Worm (Caenorhabditis elegans) whole organism, L4/young adult: ENCODE data around the gene F48G7.12.

Experiments
- W03F9.2 ChIP-seq: fragments of 150-350 bp; optimal IDR thresholded peaks from 2 replicates; lab custom pipeline; 2014; ENCODE audit warnings: missing biosample characterization, missing genetic modification characterization
- dao-5 ChIP-seq: sonication (generic microtip); optimal IDR thresholded peaks from 2 replicates; lab custom pipeline; 2016; ENCODE audit warnings: missing genotype, missing genetic modification characterization, moderate library complexity, missing compliant biosample characterization
- him-1 ChIP-seq: sonication (generic microtip); optimal IDR thresholded peaks from 2 replicates; lab custom pipeline; 2016; ENCODE audit warnings: missing genotype, missing genetic modification reagents, missing genetic modification characterization, missing compliant biosample characterization

Gene F48G7.12

DNA sequence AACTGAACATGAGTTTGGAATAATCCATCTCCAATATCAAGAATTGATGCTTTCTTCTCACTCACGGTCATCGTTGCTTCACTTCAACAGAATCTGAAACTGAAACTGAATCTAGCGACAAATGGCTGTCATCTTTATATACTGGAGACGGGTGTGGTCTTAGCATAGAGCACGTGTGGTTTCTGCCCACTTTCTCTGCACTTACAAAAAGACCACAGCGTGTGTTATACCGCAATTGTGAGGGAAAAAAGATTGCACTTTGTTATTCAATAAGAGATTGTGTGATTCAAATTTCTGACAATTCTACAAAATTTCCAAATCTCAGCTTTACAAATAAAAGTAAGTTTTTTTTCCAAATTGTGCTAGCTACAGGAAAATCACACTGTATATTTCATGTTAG, at the start of gene F48G7.12:
Gene F48G7.12 (minus strand): TSS at position 101 of the 400 bp plus-strand sequence.
- TF ChIP-seq W03F9.2 (no peak), him-1 (tag; lab: Kevin White, UChicago) (no peak), dao-5 (tag; lab: Kevin White, UChicago) (no peak)

DNA sequence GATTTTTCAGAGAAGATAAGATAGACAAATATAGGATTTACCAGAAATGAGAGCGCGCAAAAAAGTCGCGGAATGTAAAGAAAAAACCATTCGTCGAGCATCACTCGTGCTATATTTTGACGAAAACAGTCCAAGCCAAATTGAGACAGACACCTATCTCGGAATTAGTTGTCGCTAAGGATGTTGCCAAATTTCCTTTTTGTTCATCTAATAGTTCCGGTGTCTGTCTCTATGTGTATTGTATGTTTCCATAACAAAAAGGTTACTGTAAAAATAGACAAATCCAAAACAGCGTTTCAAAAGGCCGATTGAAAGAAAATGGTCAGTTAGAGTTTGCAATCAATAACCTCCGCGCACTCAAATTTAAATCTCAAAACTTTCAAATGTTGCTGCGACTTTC, 48.6 kb upstream of the F48G7.12 start, which contains the start of gene srj-53:
Gene srj-53 (minus strand): TSS at position 101 of the 400 bp plus-strand sequence.
- TF ChIP-seq him-1 (tag; lab: Kevin White, UChicago) (no peak), dao-5 (tag; lab: Kevin White, UChicago) (no peak), W03F9.2 (no peak)

- no peak for TF ChIP-seq him-1 (tag; lab: Kevin White, UChicago)
These were observed 46.8 kb upstream of the F48G7.12 start, which contains the start of gene srx-4 for ce11 chrV:692720-693422. srx-4 (minus strand) TSS chrV:692770.

- TF ChIP-seq him-1 (tag; lab: Kevin White, UChicago) (no peak), W03F9.2 (no peak), dao-5 (tag; lab: Kevin White, UChicago) (no peak)
These were observed 43.5 kb upstream of the F48G7.12 start for ce11 chrV:689538-689937.

DNA sequence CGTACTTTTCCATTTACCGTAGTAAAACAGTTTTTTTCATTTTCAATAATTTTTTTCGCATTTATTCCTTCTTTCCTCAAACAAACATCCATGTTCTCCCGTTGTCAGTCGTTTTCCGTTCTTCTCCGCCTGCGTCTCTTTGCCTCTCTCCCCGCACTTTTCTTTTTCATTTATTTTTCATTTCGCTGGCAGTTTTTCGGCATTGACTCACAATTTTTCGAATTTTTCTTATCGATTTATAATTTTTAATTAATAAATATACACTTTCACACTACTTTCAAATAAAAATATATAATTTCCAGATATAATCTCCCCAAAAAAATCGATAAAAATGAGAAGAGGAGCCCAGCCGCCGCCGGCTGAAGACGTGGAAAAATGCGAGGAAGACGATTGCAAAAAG, 41.4 kb upstream of the F48G7.12 start, which contains the start of gene H25P19.1:
Gene H25P19.1 (plus strand): TSS at position 301 of the 400 bp plus-strand sequence.
- TF ChIP-seq dao-5 (tag; lab: Kevin White, UChicago) (no peak), W03F9.2 (no peak), him-1 (tag; lab: Kevin White, UChicago) (no peak)

ce11 chrV:683858-684257, 37.8 kb upstream of the F48G7.12 start, which contains the start of gene F31F4.1:
F31F4.1 (plus strand) TSS chrV:684060.
- TF ChIP-seq him-1 (tag; lab: Kevin White, UChicago) (no peak), W03F9.2 (no peak), dao-5 (tag; lab: Kevin White, UChicago) (no peak)

- TF ChIP-seq dao-5 (tag; lab: Kevin White, UChicago) (no peak), W03F9.2 (no peak), him-1 (tag; lab: Kevin White, UChicago) (no peak)
These were observed 36.0 kb upstream of the F48G7.12 start, which contains the start of gene srx-23 for ce11 chrV:682031-682430. srx-23 (plus strand) TSS chrV:682331.

ce11 chrV:679663-680062, 33.6 kb upstream of the F48G7.12 start, which contains the start of gene srx-22:
srx-22 (plus strand) TSS chrV:679963.
- no peak for TF ChIP-seq dao-5 (tag; lab: Kevin White, UChicago)
- TF ChIP-seq W03F9.2: no peak
- no peak for TF ChIP-seq him-1 (tag; lab: Kevin White, UChicago)

- TF ChIP-seq W03F9.2 (peak; percentile 4), dao-5 (tag; lab: Kevin White, UChicago) (no peak), him-1 (tag; lab: Kevin White, UChicago) (no peak)
These were observed 30.6 kb upstream of the F48G7.12 start, which contains the start of the genes fbxa-72 and srx-21 for ce11 chrV:676550-677084. fbxa-72 (minus strand) TSS chrV:676753. srx-21 (plus strand) TSS chrV:677034.

ce11 chrV:676090-676489, 30.1 kb upstream of the F48G7.12 start:
- no peak for TF ChIP-seq W03F9.2
- TF ChIP-seq dao-5 (tag; lab: Kevin White, UChicago): no peak
- no peak for TF ChIP-seq him-1 (tag; lab: Kevin White, UChicago)

ce11 chrV:674213-674612, 28.2 kb upstream of the F48G7.12 start, which contains the start of gene sru-25:
sru-25 (minus strand) TSS chrV:674313.
- TF ChIP-seq W03F9.2 (no peak), him-1 (tag; lab: Kevin White, UChicago) (no peak), dao-5 (tag; lab: Kevin White, UChicago) (no peak)

DNA sequence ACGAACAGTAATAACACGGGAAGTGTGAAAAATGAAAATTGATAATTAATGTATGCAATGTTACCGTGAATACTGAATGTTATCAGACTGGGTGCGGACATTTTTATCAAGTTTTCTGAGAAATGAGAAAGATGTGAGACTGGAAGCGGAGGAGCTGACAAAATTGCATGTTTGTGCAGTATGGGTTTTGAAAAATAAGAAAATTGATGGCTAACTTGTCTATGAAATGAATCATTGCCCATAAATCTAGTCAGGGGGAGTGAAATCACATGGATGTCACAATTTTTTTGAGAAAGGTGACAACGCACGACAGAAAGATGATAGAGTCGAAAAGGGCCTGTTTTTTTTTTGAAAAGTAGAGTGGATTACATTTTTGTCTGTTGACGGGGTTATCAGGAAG, 25.3 kb upstream of the F48G7.12 start, which contains the start of gene sru-24:
Gene sru-24 (minus strand): TSS at position 101 of the 400 bp plus-strand sequence.
- TF ChIP-seq him-1 (tag; lab: Kevin White, UChicago) (no peak), dao-5 (tag; lab: Kevin White, UChicago) (no peak), W03F9.2 (no peak)

- TF ChIP-seq W03F9.2 (no peak), him-1 (tag; lab: Kevin White, UChicago) (no peak), dao-5 (tag; lab: Kevin White, UChicago) (no peak)
These were observed 21.4 kb upstream of the F48G7.12 start, which contains the start of gene nhr-180 for ce11 chrV:667459-667858. nhr-180 (minus strand) TSS chrV:667510.

ce11 chrV:664337-664847, 18.4 kb upstream of the F48G7.12 start, which contains the start of the genes F31F4.11 and srh-266:
F31F4.11 (minus strand) TSS chrV:664437.
srh-266 (plus strand) TSS chrV:664797.
- TF ChIP-seq dao-5 (tag; lab: Kevin White, UChicago) (no peak), W03F9.2 (no peak), him-1 (tag; lab: Kevin White, UChicago) (no peak)
